Worm (Caenorhabditis elegans) whole organism, L4 larva: ENCODE results near the gene T12A7.6.

Source experiments
- D1046.2 ChIP-seq: fragments of 200-800 bp; sonication (Bioruptor generic); IDR thresholded peaks from 2 replicates; pipeline ENCODE4 v1.3.6; 2022; ENCODE audit warnings: missing genetic modification characterization, missing compliant biosample characterization
- F49E8.2 ChIP-seq: sonication (generic microtip); optimal IDR thresholded peaks from 2 replicates; lab custom pipeline; 2016; ENCODE audit warnings: missing compliant biosample characterization, mild to moderate bottlenecking, missing genetic modification characterization, borderline replicate concordance
- Y5F2A.4 ChIP-seq: fragments of 200-800 bp; sonication (Bioruptor generic); optimal IDR thresholded peaks from 2 replicates; lab custom pipeline; 2018; ENCODE audit warnings: mild to moderate bottlenecking, missing genetic modification characterization, missing compliant biosample characterization
- aha-1 ChIP-seq: fragments of 150-350 bp; peaks from one replicate; lab custom pipeline; 2014; ENCODE audit warnings: missing biosample characterization, missing genetic modification characterization
- aly-2 ChIP-seq: sonication (generic microtip); optimal IDR thresholded peaks from 2 replicates; lab custom pipeline; 2018; ENCODE audit warnings: missing biosample characterization, missing genetic modification characterization
- ama-1 ChIP-seq: fragments of 150-350 bp; optimal IDR thresholded peaks from 2 replicates; lab custom pipeline; 2014; ENCODE audit warnings: inconsistent platforms, mixed read lengths
- ceh-20 ChIP-seq: fragments of 200-800 bp; sonication (Bioruptor generic); IDR thresholded peaks from 2 replicates; pipeline ENCODE4 v1.3.6; 2022; ENCODE audit warnings: missing genetic modification reagents, missing genetic modification characterization, missing compliant biosample characterization
- ceh-32 ChIP-seq: sonication (generic microtip); optimal IDR thresholded peaks from 2 replicates; lab custom pipeline; 2016; ENCODE audit warnings: mild to moderate bottlenecking, missing genetic modification characterization, missing compliant biosample characterization; ENCODE audit not compliant: poor library complexity
- ces-1 ChIP-seq: fragments of 150-350 bp; sonication (generic microtip); optimal IDR thresholded peaks from 4 replicates; lab custom pipeline; 2014; ENCODE audit warnings: missing biosample characterization, missing genetic modification reagents, missing genetic modification characterization
- daf-16 ChIP-seq, 3 experiments: sonication (generic microtip); optimal IDR thresholded peaks; 2 replicates each; lab custom pipeline; 2016 to 2017; ENCODE audit warnings: missing genetic modification characterization in 3 of 3, missing genetic modification reagents in 3 of 3, mild to moderate bottlenecking in 2 of 3, missing compliant biosample characterization in 2 of 3, missing biosample characterization in 1 of 3, moderate library complexity in 1 of 3
- daf-8 ChIP-seq: fragments of 200-800 bp; sonication (Bioruptor generic); IDR thresholded peaks from 2 replicates; pipeline ENCODE4 v1.3.6; 2022; ENCODE audit warnings: missing genetic modification characterization, missing compliant biosample characterization
- dmd-6 ChIP-seq: fragments of 200-800 bp; sonication (Bioruptor generic); IDR thresholded peaks from 2 replicates; pipeline ENCODE4 v1.3.6; 2022; ENCODE audit warnings: missing genetic modification reagents, missing genetic modification characterization, missing compliant biosample characterization
- dmd-8 ChIP-seq: fragments of 200-800 bp; sonication (Bioruptor generic); IDR thresholded peaks from 2 replicates; pipeline ENCODE4 v1.3.6; 2022; ENCODE audit warnings: missing genetic modification characterization, missing compliant biosample characterization
- duxl-1 ChIP-seq: sonication (generic microtip); optimal IDR thresholded peaks from 2 replicates; lab custom pipeline; 2016; ENCODE audit warnings: mild to moderate bottlenecking, missing genetic modification characterization, moderate library complexity, missing compliant biosample characterization; ENCODE audit not compliant: poor library complexity
- egl-27 ChIP-seq: sonication (generic microtip); optimal IDR thresholded peaks from 3 replicates; lab custom pipeline; 2017; ENCODE audit warnings: missing biosample characterization, missing genetic modification reagents, missing genetic modification characterization
- fkh-10 ChIP-seq: fragments of 150-350 bp; optimal IDR thresholded peaks from 2 replicates; lab custom pipeline; 2014; ENCODE audit warnings: missing biosample characterization, missing genetic modification reagents, missing genetic modification characterization
- hlh-30 ChIP-seq: sonication (generic microtip); optimal IDR thresholded peaks from 2 replicates; lab custom pipeline; 2017; ENCODE audit warnings: antibody characterized with exemption, mild to moderate bottlenecking, missing genetic modification characterization, missing compliant biosample characterization; ENCODE audit not compliant: insufficient read depth
- lim-7 ChIP-seq: fragments of 200-800 bp; sonication (Bioruptor generic); IDR thresholded peaks from 2 replicates; pipeline ENCODE4 v1.3.6; 2022; ENCODE audit warnings: missing genetic modification characterization, missing compliant biosample characterization
- lin-1 ChIP-seq: fragments of 200-800 bp; sonication (Bioruptor generic); IDR thresholded peaks from 2 replicates; pipeline ENCODE4 v1.3.6; 2022; ENCODE audit warnings: missing genetic modification reagents, missing genetic modification characterization, missing compliant biosample characterization
- lin-13 ChIP-seq: fragments of 150-350 bp; optimal IDR thresholded peaks from 2 replicates; lab custom pipeline; 2014; ENCODE audit warnings: missing biosample characterization, missing genetic modification reagents, missing genetic modification characterization
- lin-38 ChIP-seq: fragments of 200-800 bp; sonication (Bioruptor generic); IDR thresholded peaks from 2 replicates; pipeline ENCODE4 v1.3.6; 2022; ENCODE audit warnings: missing genetic modification reagents, missing genetic modification characterization, missing compliant biosample characterization
- lir-3 ChIP-seq: sonication (generic microtip); optimal IDR thresholded peaks from 2 replicates; lab custom pipeline; 2016; ENCODE audit warnings: mild to moderate bottlenecking, missing genetic modification characterization, missing compliant biosample characterization
- lsy-2 ChIP-seq, 2 experiments: fragments of 150-350 bp in 1 of 2; sonication (generic microtip) in 1 of 2; optimal IDR thresholded peaks; 2 replicates each; lab custom pipeline; 2014 to 2017; ENCODE audit warnings: missing biosample characterization in 2 of 2, missing genetic modification characterization in 2 of 2
- madf-5 ChIP-seq, 2 experiments: fragments of 200-800 bp; sonication (Bioruptor generic); IDR thresholded peaks; 2 replicates each; pipeline ENCODE4 v1.3.6; 2022; ENCODE audit warnings: missing compliant biosample characterization in 2 of 2, missing genetic modification characterization in 2 of 2
- mdl-1 ChIP-seq, 2 experiments: fragments of 150-350 bp in 1 of 2; sonication (generic microtip) in 1 of 2; optimal IDR thresholded peaks; 2 replicates each; lab custom pipeline; 2014 to 2017; ENCODE audit warnings: missing biosample characterization in 2 of 2, missing genetic modification characterization in 2 of 2
- mep-1 ChIP-seq: fragments of 150-350 bp; sonication (generic microtip); optimal IDR thresholded peaks from 3 replicates; lab custom pipeline; 2014; ENCODE audit warnings: missing biosample characterization, missing genetic modification characterization
- nhr-102 ChIP-seq: sonication (generic microtip); optimal IDR thresholded peaks from 2 replicates; lab custom pipeline; 2016; ENCODE audit warnings: mild to moderate bottlenecking, missing genetic modification characterization, moderate library complexity, missing compliant biosample characterization
- nhr-11 ChIP-seq: fragments of 150-350 bp; optimal IDR thresholded peaks from 2 replicates; lab custom pipeline; 2014; ENCODE audit warnings: missing biosample characterization, missing genetic modification characterization
- nhr-111 ChIP-seq: fragments of 200-800 bp; sonication (Bioruptor generic); optimal IDR thresholded peaks from 2 replicates; lab custom pipeline; 2018; ENCODE audit warnings: mild to moderate bottlenecking, missing genetic modification characterization, missing compliant biosample characterization
- nhr-237 ChIP-seq: sonication (generic microtip); optimal IDR thresholded peaks from 2 replicates; lab custom pipeline; 2017; ENCODE audit warnings: missing biosample characterization, missing genetic modification characterization
- nhr-28 ChIP-seq: fragments of 150-350 bp; optimal IDR thresholded peaks from 2 replicates; lab custom pipeline; 2014; ENCODE audit warnings: missing biosample characterization, missing genetic modification characterization
- nhr-41 ChIP-seq: fragments of 200-800 bp; sonication (Bioruptor generic); IDR thresholded peaks from 2 replicates; pipeline ENCODE4 v1.3.6; 2022; ENCODE audit warnings: missing genetic modification reagents, missing genetic modification characterization, missing compliant biosample characterization
- nhr-76 ChIP-seq: fragments of 150-350 bp; optimal IDR thresholded peaks from 2 replicates; lab custom pipeline; 2014; ENCODE audit warnings: missing biosample characterization, missing genetic modification characterization
- nhr-77 ChIP-seq: fragments of 150-350 bp; optimal IDR thresholded peaks from 2 replicates; lab custom pipeline; 2014; ENCODE audit warnings: missing biosample characterization, missing genetic modification characterization
- php-3 ChIP-seq: fragments of 200-800 bp; sonication (Bioruptor generic); IDR thresholded peaks from 2 replicates; pipeline ENCODE4 v1.3.6; 2022; ENCODE audit warnings: missing genetic modification reagents, missing genetic modification characterization, missing compliant biosample characterization
- pqm-1 ChIP-seq: sonication (generic microtip); optimal IDR thresholded peaks from 2 replicates; lab custom pipeline; 2017; ENCODE audit warnings: missing biosample characterization, missing genetic modification characterization
- rbr-2 ChIP-seq: sonication (generic microtip); optimal IDR thresholded peaks from 2 replicates; lab custom pipeline; 2016; ENCODE audit warnings: missing genotype, missing genetic modification characterization, missing compliant biosample characterization
- saeg-2 ChIP-seq: fragments of 200-800 bp; sonication (Bioruptor generic); IDR thresholded peaks from 2 replicates; pipeline ENCODE4 v1.3.6; 2022; ENCODE audit warnings: missing genetic modification reagents, missing genetic modification characterization, missing compliant biosample characterization
- snpc-4 ChIP-seq: fragments of 150-350 bp; optimal IDR thresholded peaks from 2 replicates; lab custom pipeline; 2014; ENCODE audit warnings: missing biosample characterization, missing genetic modification characterization
- tra-1 ChIP-seq: fragments of 200-800 bp; sonication (Bioruptor generic); IDR thresholded peaks from 2 replicates; pipeline ENCODE4 v1.3.6; 2022; ENCODE audit warnings: missing genetic modification reagents, missing genetic modification characterization, missing compliant biosample characterization
- unc-130 ChIP-seq: sonication (generic microtip); optimal IDR thresholded peaks from 2 replicates; lab custom pipeline; 2016; ENCODE audit warnings: missing genetic modification reagents, missing genetic modification characterization, missing compliant biosample characterization
- unc-39 ChIP-seq: sonication (generic microtip); optimal IDR thresholded peaks from 2 replicates; lab custom pipeline; 2017; ENCODE audit warnings: missing biosample characterization, missing genetic modification characterization
- unc-62 ChIP-seq, 3 experiments: fragments of 150-350 bp in 1 of 3; sonication (generic microtip); optimal IDR thresholded peaks in 2 of 3; peaks in 1 of 3; 1 replicate in 1 of 3; 2 replicates in 2 of 3; lab custom pipeline; 2014 to 2017; ENCODE audit warnings: missing biosample characterization in 3 of 3, missing genetic modification characterization in 3 of 3, missing genetic modification reagents in 3 of 3, missing genotype in 1 of 3
- zip-11 ChIP-seq: fragments of 200-800 bp; sonication (Bioruptor generic); IDR thresholded peaks from 2 replicates; pipeline ENCODE4 v1.3.6; 2022; ENCODE audit warnings: missing genetic modification characterization, missing compliant biosample characterization
- ztf-11 ChIP-seq: fragments of 150-350 bp; optimal IDR thresholded peaks from 2 replicates; lab custom pipeline; 2014; ENCODE audit warnings: missing biosample characterization, missing genetic modification characterization

The T12A7.6 gene

DNA sequence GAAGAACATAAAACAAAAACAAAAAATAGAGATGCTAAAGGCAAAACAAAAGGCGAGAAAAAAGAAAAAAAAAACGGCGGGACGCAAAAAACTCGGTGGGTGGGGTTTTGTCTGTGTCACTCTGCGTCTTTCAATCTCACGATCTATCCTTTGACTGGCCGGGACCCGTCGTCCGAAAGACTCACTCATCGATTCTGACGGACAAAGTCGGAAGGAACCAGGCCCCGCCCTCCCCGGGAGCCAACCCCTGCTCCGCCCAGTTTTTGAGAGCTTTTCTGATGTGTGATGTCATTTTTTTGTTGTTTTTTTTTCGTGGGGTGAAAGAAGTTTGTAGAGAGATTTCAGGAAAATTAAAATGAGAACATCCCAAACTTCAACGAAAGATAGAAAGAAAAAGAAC, 44.1 kb downstream of the T12A7.6 start (continued):
- TF ChIP-seq php-3 (GFP tag; lab: Robert Waterston, UW), result no peak
- no peak for TF ChIP-seq lir-3 (tag; lab: Kevin White, UChicago)
- no peak for TF ChIP-seq zip-11 (GFP tag; lab: Robert Waterston, UW)
- no peak for TF ChIP-seq F49E8.2 (tag; lab: Kevin White, UChicago)
- TF ChIP-seq Y5F2A.4 (GFP tag; lab: Kevin White, UChicago), result no peak
- no peak for TF ChIP-seq pqm-1 (tag; lab: Kevin White, UChicago)
- no peak for TF ChIP-seq lin-13 (GFP tag; lab: Kevin White, UChicago)
- TF ChIP-seq mep-1 (tag; lab: Kevin White, UChicago), result peak; percentile 6
- TF ChIP-seq aly-2 (tag; lab: Kevin White, UChicago), result no peak
- no peak for TF ChIP-seq nhr-41
- no peak for TF ChIP-seq daf-8
- no peak for TF ChIP-seq ceh-32 (tag; lab: Kevin White, UChicago)
- no peak for TF ChIP-seq lin-1 (GFP tag; lab: Robert Waterston, UW)
- TF ChIP-seq nhr-111 (GFP tag; lab: Kevin White, UChicago), result no peak
- TF ChIP-seq mdl-1 (tag; optimal IDR thresholded peaks at IDR 0.05; lab: Kevin White, UChicago), result no peak
- TF ChIP-seq nhr-237, result no peak
- no peak for TF ChIP-seq daf-16 (GFP tag; optimal IDR thresholded peaks at IDR 0.05; lab: Kevin White, UChicago)
- TF ChIP-seq daf-16 (tag; optimal IDR thresholded peaks at IDR 0.05; lab: Kevin White, UChicago), result no peak
- TF ChIP-seq snpc-4 (tag; lab: Kevin White, UChicago), result no peak
- no peak for TF ChIP-seq nhr-102
- TF ChIP-seq rbr-2 (tag; lab: Kevin White, UChicago), result no peak
- TF ChIP-seq ama-1 (lab: Kevin White, UChicago), result no peak
- TF ChIP-seq egl-27 (tag; lab: Kevin White, UChicago), result no peak
- no peak for TF ChIP-seq nhr-11
- no peak for TF ChIP-seq dmd-8 (GFP tag; lab: Robert Waterston, UW)
- no peak for TF ChIP-seq lin-38 (GFP tag; lab: Robert Waterston, UW)
- no peak for TF ChIP-seq unc-130 (GFP tag; lab: Kevin White, UChicago)
- TF ChIP-seq tra-1, result no peak
- TF ChIP-seq ztf-11, result no peak
- no peak for TF ChIP-seq madf-5 (GFP tag; IDR thresholded peaks at IDR 0.05; lab: Robert Waterston, UW)
- peak; percentile 67 for TF ChIP-seq ceh-20 (GFP tag; lab: Robert Waterston, UW)

- peak; percentile 47 for TF ChIP-seq fkh-10 (GFP tag; lab: Kevin White, UChicago)
- TF ChIP-seq ces-1 (GFP tag; lab: Kevin White, UChicago), result no peak
- TF ChIP-seq, all 104 proteins: peak for 1
Observed at ce11 chrIV:11795964-11796363, 46.9 kb downstream of the T12A7.6 start.

ce11 chrIV:11796818-11797217, 47.8 kb downstream of the T12A7.6 start:
- TF ChIP-seq daf-8 (no peak), nhr-76 (tag; lab: Kevin White, UChicago) (no peak), duxl-1 (tag; lab: Kevin White, UChicago) (no peak), lim-7 (GFP tag; lab: Robert Waterston, UW) (no peak), fkh-10 (GFP tag; lab: Kevin White, UChicago) (peak; percentile 73), unc-62 (GFP tag; optimal IDR thresholded peaks at IDR 0.05 in 1 of 2; lab: Kevin White, UChicago) (peak in 1 of 2 experiments; percentile 65), unc-62 (tag; optimal IDR thresholded peaks at IDR 0.05; lab: Kevin White, UChicago) (no peak), mep-1 (tag; lab: Kevin White, UChicago) (no peak)

- TF ChIP-seq lir-3 (tag; lab: Kevin White, UChicago) (no peak), unc-39 (tag; lab: Kevin White, UChicago) (no peak), nhr-77 (tag; lab: Kevin White, UChicago) (no peak), nhr-102 (no peak), D1046.2 (no peak), ceh-20 (GFP tag; lab: Robert Waterston, UW) (peak; percentile 53; the same call in 1 of the 2 replicates), unc-62 (GFP tag; optimal IDR thresholded peaks at IDR 0.05 in 1 of 2; lab: Kevin White, UChicago) (peak in 1 of 2 experiments; percentile 82), unc-62 (tag; optimal IDR thresholded peaks at IDR 0.05; lab: Kevin White, UChicago) (no peak), dmd-6 (no peak), hlh-30 (tag; lab: Kevin White, UChicago) (no peak), lsy-2 (tag; optimal IDR thresholded peaks at IDR 0.05; lab: Kevin White, UChicago) (no peak), daf-16 (GFP tag; optimal IDR thresholded peaks at IDR 0.05; lab: Kevin White, UChicago) (no peak), daf-16 (tag; optimal IDR thresholded peaks at IDR 0.05; lab: Kevin White, UChicago) (no peak), saeg-2 (GFP tag; lab: Robert Waterston, UW) (no peak), nhr-28 (tag; lab: Kevin White, UChicago) (no peak), aha-1 (peak; percentile 61)
Observed at ce11 chrIV:11799240-11799639, 50.2 kb downstream of the T12A7.6 start.
